Fruit fly (Drosophila melanogaster) whole organism, embryonic: ENCODE data around the gene CG12182.

Experiments
- Abd-B ChIP-seq: fragments of 200-800 bp; sonication (Bioruptor generic); optimal IDR thresholded peaks from 2 replicates; lab custom pipeline; 2018; ENCODE audit warnings: missing biosample characterization, mild to moderate bottlenecking, missing genetic modification characterization, moderate library complexity
- Ada2b ChIP-seq: fragments of 200-800 bp; sonication (Bioruptor generic); IDR thresholded peaks from 2 replicates; pipeline ENCODE4 v1.3.6; 2022; ENCODE audit warnings: missing biosample characterization, missing genetic modification characterization
- Atf3 ChIP-seq: fragments of 200-800 bp; sonication (Bioruptor generic); optimal IDR thresholded peaks from 3 replicates; lab custom pipeline; 2016; ENCODE audit warnings: missing biosample characterization, missing genetic modification characterization
- Atf6 ChIP-seq: fragments of 200-800 bp; sonication (Bioruptor generic); IDR thresholded peaks from 2 replicates; pipeline ENCODE4 v1.3.6; 2022; ENCODE audit warnings: missing biosample characterization, missing genetic modification characterization
- CG10462 ChIP-seq: fragments of 200-800 bp; sonication (Bioruptor generic); optimal IDR thresholded peaks from 2 replicates; lab custom pipeline; 2016; ENCODE audit warnings: missing biosample characterization, missing genetic modification characterization
- CG11247 ChIP-seq: fragments of 200-800 bp; sonication (Bioruptor generic); IDR thresholded peaks from 2 replicates; pipeline ENCODE4 v1.3.6; 2022; ENCODE audit warnings: missing biosample characterization, missing genetic modification characterization
- CG11504 ChIP-seq: fragments of 200-800 bp; sonication (Bioruptor generic); optimal IDR thresholded peaks from 3 replicates; lab custom pipeline; 2019; ENCODE audit warnings: missing biosample characterization, mild to moderate bottlenecking, missing genetic modification characterization, moderate library complexity
- CG11695 ChIP-seq: fragments of 200-800 bp; sonication (Bioruptor generic); IDR thresholded peaks from 3 replicates; pipeline ENCODE4 v1.3.6; 2022; ENCODE audit warnings: missing biosample characterization, missing genetic modification characterization
- CG12236 ChIP-seq: fragments of 200-800 bp; sonication (Bioruptor generic); optimal IDR thresholded peaks from 2 replicates; lab custom pipeline; 2016; ENCODE audit warnings: missing biosample characterization, missing genetic modification characterization
- CG13123 ChIP-seq: fragments of 200-800 bp; sonication (Bioruptor generic); optimal IDR thresholded peaks from 2 replicates; lab custom pipeline; 2016; ENCODE audit warnings: missing biosample characterization, missing genetic modification characterization
- CG14667 ChIP-seq: fragments of 200-800 bp; sonication (Bioruptor generic); IDR thresholded peaks from 2 replicates; pipeline ENCODE4 v1.3.6; 2022; ENCODE audit warnings: missing biosample characterization, missing genetic modification characterization
- CG2202 ChIP-seq: fragments of 200-800 bp; sonication (Bioruptor generic); optimal IDR thresholded peaks from 2 replicates; lab custom pipeline; 2018; ENCODE audit warnings: missing biosample characterization, mild to moderate bottlenecking, missing genetic modification characterization
- CG30431 ChIP-seq: fragments of 200-800 bp; sonication (Bioruptor generic); optimal IDR thresholded peaks from 2 replicates; lab custom pipeline; 2017; ENCODE audit warnings: missing biosample characterization, missing genetic modification characterization
- CG31388 ChIP-seq: fragments of 200-800 bp; sonication (Bioruptor generic); optimal IDR thresholded peaks from 2 replicates; lab custom pipeline; 2016; ENCODE audit warnings: missing biosample characterization, missing genetic modification characterization
- CG34422 ChIP-seq: fragments of 200-800 bp; sonication (Bioruptor generic); IDR thresholded peaks from 3 replicates; pipeline ENCODE4 v1.3.6; 2022; ENCODE audit warnings: missing biosample characterization, missing genetic modification characterization
- CG42726 ChIP-seq: fragments of 200-800 bp; sonication (Bioruptor generic); IDR thresholded peaks from 2 replicates; pipeline ENCODE4 v1.3.6; 2022; ENCODE audit warnings: missing biosample characterization, missing genetic modification characterization; ENCODE audit not compliant: partially characterized antibody
- CG4820 ChIP-seq: fragments of 200-800 bp; sonication (Bioruptor generic); optimal IDR thresholded peaks from 3 replicates; lab custom pipeline; 2016; ENCODE audit warnings: missing biosample characterization, missing genetic modification characterization
- CG6791 ChIP-seq: fragments of 200-800 bp; sonication (Bioruptor generic); IDR thresholded peaks from 3 replicates; pipeline ENCODE4 v1.3.6; 2022; ENCODE audit warnings: missing biosample characterization, missing genetic modification characterization; ENCODE audit not compliant: partially characterized antibody
- CG7745 ChIP-seq: fragments of 200-800 bp; sonication (Bioruptor generic); optimal IDR thresholded peaks from 2 replicates; lab custom pipeline; 2018; ENCODE audit warnings: missing biosample characterization, mild to moderate bottlenecking, missing genetic modification characterization, moderate library complexity
- CG8359 ChIP-seq: fragments of 200-800 bp; sonication (Bioruptor generic); optimal IDR thresholded peaks from 2 replicates; lab custom pipeline; 2017; ENCODE audit warnings: missing biosample characterization, mild to moderate bottlenecking, missing genetic modification characterization, borderline replicate concordance
- Dfd ChIP-seq, 2 experiments: fragments of >200 bp; optimal IDR thresholded peaks; 2 replicates each; lab custom pipeline; 2017; ENCODE audit warnings: missing biosample characterization in 2 of 2, missing genetic modification characterization in 2 of 2
- Ets65A ChIP-seq: fragments of 200-800 bp; sonication (Bioruptor generic); peaks from one replicate; lab custom pipeline; 2016; ENCODE audit warnings: missing biosample characterization, missing genetic modification characterization
- Max ChIP-seq: fragments of 200-800 bp; sonication (Bioruptor generic); optimal IDR thresholded peaks from 2 replicates; lab custom pipeline; 2016; ENCODE audit warnings: missing biosample characterization, mild to moderate bottlenecking, missing genetic modification characterization
- Med ChIP-seq: fragments of 200-800 bp; sonication (Bioruptor generic); peaks from one replicate; lab custom pipeline; 2016; ENCODE audit warnings: missing biosample characterization, missing genetic modification characterization, mild to moderate bottlenecking, inconsistent platforms, moderate library complexity
- Poxn ChIP-seq: fragments of 200-800 bp; sonication (Bioruptor generic); IDR thresholded peaks from 2 replicates; pipeline ENCODE4 v1.3.6; 2022; ENCODE audit warnings: missing biosample characterization, missing genetic modification characterization
- Ptx1 ChIP-seq: fragments of 200-800 bp; sonication (Bioruptor generic); IDR thresholded peaks from 2 replicates; pipeline ENCODE4 v1.3.6; 2022; ENCODE audit warnings: missing biosample characterization, missing genetic modification characterization
- Sry-δ ChIP-seq: fragments of 200-800 bp; sonication (Bioruptor generic); optimal IDR thresholded peaks from 2 replicates; lab custom pipeline; 2016; ENCODE audit warnings: missing biosample characterization, missing genetic modification characterization
- Trl ChIP-seq, 3 experiments: fragments of >200 bp in 2 of 3; fragments of 200-800 bp in 1 of 3; sonication (Bioruptor generic) in 1 of 3; optimal IDR thresholded peaks; 2 replicates in 1 of 3; 3 replicates in 2 of 3; lab custom pipeline; 2016 to 2017; ENCODE audit warnings: missing biosample characterization in 1 of 3, missing genetic modification characterization in 1 of 3
- Xrp1 ChIP-seq: fragments of 200-800 bp; sonication (Bioruptor generic); IDR thresholded peaks from 2 replicates; pipeline ENCODE4 v1.3.6; 2022; ENCODE audit warnings: missing biosample characterization, missing genetic modification characterization
- aop ChIP-seq: fragments of 200-800 bp; sonication (Bioruptor generic); IDR thresholded peaks from 2 replicates; pipeline ENCODE4 v1.3.6; 2022; ENCODE audit warnings: missing biosample characterization, missing genetic modification characterization
- az2 ChIP-seq: fragments of 200-800 bp; sonication (Bioruptor generic); optimal IDR thresholded peaks from 3 replicates; lab custom pipeline; 2016; ENCODE audit warnings: missing biosample characterization, missing genetic modification characterization
- bcd ChIP-seq: fragments of 200-800 bp; sonication (Bioruptor generic); optimal IDR thresholded peaks from 2 replicates; lab custom pipeline; 2017; ENCODE audit warnings: missing biosample characterization, mild to moderate bottlenecking, missing genetic modification characterization
- bsh ChIP-seq, 2 experiments: fragments of 200-800 bp; sonication (Bioruptor generic); optimal IDR thresholded peaks; 2 replicates each; lab custom pipeline; 2017 to 2018; ENCODE audit warnings: mild to moderate bottlenecking in 2 of 2, missing biosample characterization in 2 of 2, missing genetic modification characterization in 2 of 2, moderate library complexity in 1 of 2
- btn ChIP-seq: fragments of 200-800 bp; sonication (Bioruptor generic); optimal IDR thresholded peaks from 2 replicates; lab custom pipeline; 2016; ENCODE audit warnings: missing biosample characterization, missing genetic modification characterization
- croc ChIP-seq: fragments of 200-800 bp; sonication (Bioruptor generic); conservative IDR thresholded peaks from 3 replicates; pipeline ENCODE4 v1.3.6; 2022; ENCODE audit warnings: missing biosample characterization, missing genetic modification characterization
- cwo ChIP-seq: fragments of 200-800 bp; sonication (Bioruptor generic); optimal IDR thresholded peaks from 3 replicates; lab custom pipeline; 2017; ENCODE audit warnings: missing biosample characterization, missing genetic modification characterization, mild to moderate bottlenecking, moderate library complexity, missing genetic modification reagents
- gce ChIP-seq: fragments of 200-800 bp; sonication (Bioruptor generic); IDR thresholded peaks from 3 replicates; pipeline ENCODE4 v1.3.6; 2022; ENCODE audit warnings: missing biosample characterization, missing genetic modification characterization
- gcm ChIP-seq: fragments of 200-800 bp; sonication (Bioruptor generic); optimal IDR thresholded peaks from 2 replicates; lab custom pipeline; 2019; ENCODE audit warnings: missing biosample characterization, mild to moderate bottlenecking, missing genetic modification characterization, moderate library complexity
- gem ChIP-seq: fragments of 200-800 bp; sonication (Bioruptor generic); optimal IDR thresholded peaks from 2 replicates; lab custom pipeline; 2019; ENCODE audit warnings: missing biosample characterization, mild to moderate bottlenecking, missing genetic modification characterization, moderate library complexity
- hbn ChIP-seq: fragments of 200-800 bp; sonication (Bioruptor generic); IDR thresholded peaks from 2 replicates; pipeline ENCODE4 v1.3.6; 2022; ENCODE audit warnings: missing biosample characterization, missing genetic modification characterization; ENCODE audit not compliant: partially characterized antibody
- her ChIP-seq: fragments of 200-800 bp; sonication (Bioruptor generic); optimal IDR thresholded peaks from 2 replicates; lab custom pipeline; 2016; ENCODE audit warnings: missing biosample characterization, missing genetic modification characterization
- hkb ChIP-seq, 2 experiments: fragments of 200-800 bp in 1 of 2; fragments of >200 bp in 1 of 2; sonication (Bioruptor generic) in 1 of 2; IDR thresholded peaks in 1 of 2; optimal IDR thresholded peaks in 1 of 2; 2 replicates each; pipeline versions ENCODE4 v1.3.6 to Lab custom; 2017 to 2022; ENCODE audit warnings: missing biosample characterization in 1 of 2, missing genetic modification characterization in 1 of 2
- hth ChIP-seq: fragments of >200 bp; optimal IDR thresholded peaks from 2 replicates; lab custom pipeline; 2017; ENCODE audit warnings: inconsistent platforms
- ind ChIP-seq: fragments of 200-800 bp; sonication (Bioruptor generic); optimal IDR thresholded peaks from 3 replicates; lab custom pipeline; 2016; ENCODE audit warnings: missing biosample characterization, missing genetic modification characterization
- lmd ChIP-seq: fragments of 200-800 bp; sonication (Bioruptor generic); IDR thresholded peaks from 2 replicates; pipeline ENCODE4 v1.3.6; 2022; ENCODE audit warnings: missing biosample characterization, missing genetic modification characterization
- nom ChIP-seq: fragments of 200-800 bp; sonication (Bioruptor generic); optimal IDR thresholded peaks from 2 replicates; lab custom pipeline; 2017; ENCODE audit warnings: missing biosample characterization, missing genetic modification characterization, mild to moderate bottlenecking, moderate library complexity, missing genetic modification reagents
- org-1 ChIP-seq: fragments of 200-800 bp; sonication (Bioruptor generic); optimal IDR thresholded peaks from 2 replicates; lab custom pipeline; 2017; ENCODE audit warnings: missing biosample characterization, missing genetic modification characterization
- pb ChIP-seq: fragments of 200-800 bp; sonication (Bioruptor generic); optimal IDR thresholded peaks from 3 replicates; lab custom pipeline; 2016; ENCODE audit warnings: missing biosample characterization, missing genetic modification characterization
- pho ChIP-seq: fragments of 200-800 bp; sonication (Bioruptor generic); optimal IDR thresholded peaks from 2 replicates; lab custom pipeline; 2016; ENCODE audit warnings: missing biosample characterization, missing genetic modification characterization
- ro ChIP-seq: fragments of 200-800 bp; sonication (Bioruptor generic); IDR thresholded peaks from 2 replicates; pipeline ENCODE4 v1.3.6; 2022; ENCODE audit warnings: missing biosample characterization, missing genetic modification characterization
- ssp ChIP-seq: fragments of 200-800 bp; sonication (Bioruptor generic); IDR thresholded peaks from 2 replicates; pipeline ENCODE4 v1.3.6; 2022; ENCODE audit warnings: missing biosample characterization, missing genetic modification characterization
- tap ChIP-seq: fragments of 200-800 bp; optimal IDR thresholded peaks from 3 replicates; lab custom pipeline; 2019; ENCODE audit warnings: missing biosample characterization, mild to moderate bottlenecking, missing genetic modification characterization, moderate library complexity

CG12182 gene

dm6 chr3L:2548932-2549331, 50.4 kb downstream of the CG12182 start (continued):
- TF ChIP-seq CG13123 (GFP tag; lab: Kevin White, UChicago) (no peak), hbn (no peak), pho (GFP tag; lab: Kevin White, UChicago) (no peak), cwo (no peak), CG8359 (GFP tag; lab: Kevin White, UChicago) (no peak), Sry-δ (GFP tag; lab: Kevin White, UChicago) (peak; percentile 10), aop (GFP tag; lab: Robert Waterston, UW) (no peak), hkb (optimal IDR thresholded peaks at IDR 0.05; lab: Kevin White, UChicago) (no peak), hkb (GFP tag; IDR thresholded peaks at IDR 0.05; lab: Robert Waterston, UW) (peak; percentile 31; the same call in 1 of the 2 replicates), lmd (GFP tag; lab: Robert Waterston, UW) (no peak), Dfd (GFP tag; optimal IDR thresholded peaks at IDR 0.05; lab: Kevin White, UChicago) (no peak), CG11695 (GFP tag; lab: Robert Waterston, UW) (no peak), ind (peak; percentile 3), Ets65A (peak; percentile 82), CG10462 (GFP tag; lab: Kevin White, UChicago) (no peak), az2 (GFP tag; lab: Kevin White, UChicago) (no peak), ro (GFP tag; lab: Robert Waterston, UW) (no peak), nom (GFP tag; lab: Kevin White, UChicago) (peak; percentile 3), CG7745 (tag; lab: Kevin White, UChicago) (no peak), Xrp1 (0 out of 2 replicates have a peak, but pooled peaks have one; percentile 14), CG11504 (tag; lab: Kevin White, UChicago) (peak; percentile 62), CG42726 (no peak), ssp (no peak), bsh (GFP tag; optimal IDR thresholded peaks at IDR 0.05; lab: Kevin White, UChicago) (no peak), Max (GFP tag; lab: Kevin White, UChicago) (no peak), hth (lab: Kevin White, UChicago) (no peak), Ada2b (GFP tag; lab: Robert Waterston, UW) (no peak), CG30431 (no peak), CG12236 (no peak), gce (no peak), croc (GFP tag; lab: Robert Waterston, UW) (no peak), Trl (optimal IDR thresholded peaks at IDR 0.05; lab: Kevin White, UChicago) (no peak), Trl (GFP tag; optimal IDR thresholded peaks at IDR 0.05; lab: Kevin White, UChicago) (no peak), gcm (GFP tag; lab: Kevin White, UChicago) (no peak), CG34422 (GFP tag; lab: Robert Waterston, UW) (no peak), org-1 (GFP tag; lab: Kevin White, UChicago) (no peak), Abd-B (GFP tag; lab: Kevin White, UChicago) (no peak), her (GFP tag; lab: Kevin White, UChicago) (no peak), Atf3 (GFP tag; lab: Kevin White, UChicago) (no peak), Poxn (GFP tag; lab: Robert Waterston, UW) (no peak), CG11247 (GFP tag; lab: Robert Waterston, UW) (no peak), btn (GFP tag; lab: Kevin White, UChicago) (no peak), Ptx1 (GFP tag; lab: Robert Waterston, UW) (peak; percentile 25; the same call in 1 of the 2 replicates), tap (tag; lab: Kevin White, UChicago) (peak; percentile 12), CG2202 (no peak), Atf6 (GFP tag; lab: Robert Waterston, UW) (no peak), Med (peak; percentile 80), CG4820 (GFP tag; lab: Kevin White, UChicago) (no peak), pb (GFP tag; lab: Kevin White, UChicago) (no peak), CG31388 (GFP tag; lab: Kevin White, UChicago) (no peak), gem (tag; lab: Kevin White, UChicago) (peak; percentile 18), CG6791 (GFP tag; lab: Robert Waterston, UW) (no peak), bcd (GFP tag; lab: Kevin White, UChicago) (no peak), CG14667 (GFP tag; lab: Robert Waterston, UW) (no peak)
